Fruit fly (Drosophila melanogaster) whole organism, embryonic: ENCODE measurements around the gene CG14395.

ENCODE experiments used
- Asciz ChIP-seq: fragments of 200-800 bp; sonication (Bioruptor generic); optimal IDR thresholded peaks from 2 replicates; lab custom pipeline; 2017; ENCODE audit warnings: missing biosample characterization, mild to moderate bottlenecking, missing genetic modification characterization, missing genetic modification reagents
- Atf-2 ChIP-seq: fragments of 200-800 bp; sonication (Bioruptor generic); optimal IDR thresholded peaks from 2 replicates; lab custom pipeline; 2016; ENCODE audit warnings: missing biosample characterization, missing genetic modification characterization
- BEAF-32 ChIP-seq: fragments of 200-800 bp; sonication (Bioruptor generic); optimal IDR thresholded peaks from 3 replicates; lab custom pipeline; 2017; ENCODE audit warnings: missing biosample characterization, missing genetic modification characterization, mild to moderate bottlenecking, moderate library complexity, missing genetic modification reagents
- Bgb ChIP-seq: fragments of 200-800 bp; sonication (Bioruptor generic); IDR thresholded peaks from 2 replicates; pipeline ENCODE4 v1.3.6; 2022; ENCODE audit warnings: missing biosample characterization, missing genetic modification characterization; ENCODE audit not compliant: partially characterized antibody
- CG10147 ChIP-seq: fragments of 200-800 bp; sonication (Bioruptor generic); optimal IDR thresholded peaks from 2 replicates; lab custom pipeline; 2019; ENCODE audit warnings: missing biosample characterization, mild to moderate bottlenecking, missing genetic modification characterization, moderate library complexity
- CG10274 ChIP-seq: fragments of 200-800 bp; sonication (Bioruptor generic); optimal IDR thresholded peaks from 3 replicates; lab custom pipeline; 2017; ENCODE audit warnings: missing biosample characterization, mild to moderate bottlenecking, missing genetic modification characterization
- CG11504 ChIP-seq: fragments of 200-800 bp; sonication (Bioruptor generic); optimal IDR thresholded peaks from 3 replicates; lab custom pipeline; 2019; ENCODE audit warnings: missing biosample characterization, mild to moderate bottlenecking, missing genetic modification characterization, moderate library complexity
- CG11723 ChIP-seq: fragments of 200-800 bp; sonication (Bioruptor generic); optimal IDR thresholded peaks from 2 replicates; lab custom pipeline; 2017; ENCODE audit warnings: missing biosample characterization, mild to moderate bottlenecking, missing genetic modification characterization
- CG12219 ChIP-seq: fragments of 200-800 bp; sonication (Bioruptor generic); optimal IDR thresholded peaks from 3 replicates; lab custom pipeline; 2018; ENCODE audit warnings: missing biosample characterization, mild to moderate bottlenecking, missing genetic modification characterization
- CG14860 ChIP-seq: fragments of 200-800 bp; sonication (Bioruptor generic); IDR thresholded peaks from 3 replicates; pipeline ENCODE4 v1.3.6; 2022; ENCODE audit warnings: missing biosample characterization, missing genetic modification characterization; ENCODE audit not compliant: partially characterized antibody
- CG15073 ChIP-seq: fragments of 200-800 bp; sonication (Bioruptor generic); optimal IDR thresholded peaks from 2 replicates; lab custom pipeline; 2016; ENCODE audit warnings: missing biosample characterization, missing genetic modification characterization
- CG1529 ChIP-seq: fragments of 200-800 bp; sonication (Bioruptor generic); optimal IDR thresholded peaks from 3 replicates; lab custom pipeline; 2018; ENCODE audit warnings: missing biosample characterization, missing genetic modification characterization
- CG15514 ChIP-seq: fragments of 200-800 bp; sonication (Bioruptor generic); optimal IDR thresholded peaks from 3 replicates; lab custom pipeline; 2017; ENCODE audit warnings: missing biosample characterization, missing genetic modification characterization, mild to moderate bottlenecking, moderate library complexity, missing genetic modification reagents
- CG17361 ChIP-seq: fragments of 200-800 bp; sonication (Bioruptor generic); IDR thresholded peaks from 3 replicates; pipeline ENCODE4 v1.3.6; 2022; ENCODE audit warnings: missing biosample characterization, missing genetic modification characterization
- CG1832 ChIP-seq: fragments of 200-800 bp; sonication (Bioruptor generic); optimal IDR thresholded peaks from 2 replicates; lab custom pipeline; 2017; ENCODE audit warnings: missing biosample characterization, mild to moderate bottlenecking, missing genetic modification characterization, inconsistent platforms
- CG18764 ChIP-seq: fragments of 200-800 bp; sonication (Bioruptor generic); optimal IDR thresholded peaks from 3 replicates; lab custom pipeline; 2016; ENCODE audit warnings: missing biosample characterization, missing genetic modification characterization
- CG30020 ChIP-seq: fragments of 200-800 bp; optimal IDR thresholded peaks from 2 replicates; lab custom pipeline; 2019; ENCODE audit warnings: missing biosample characterization, mild to moderate bottlenecking, missing genetic modification characterization, moderate library complexity
- CG6654 ChIP-seq: fragments of 200-800 bp; sonication (Bioruptor generic); optimal IDR thresholded peaks from 2 replicates; lab custom pipeline; 2017; ENCODE audit warnings: missing biosample characterization, mild to moderate bottlenecking, missing genetic modification characterization
- CG6683 ChIP-seq: fragments of 200-800 bp; sonication (Bioruptor generic); optimal IDR thresholded peaks from 2 replicates; lab custom pipeline; 2017; ENCODE audit warnings: missing biosample characterization, mild to moderate bottlenecking, missing genetic modification characterization, missing genetic modification reagents
- CG7271 ChIP-seq: fragments of 200-800 bp; sonication (Bioruptor generic); optimal IDR thresholded peaks from 2 replicates; lab custom pipeline; 2018; ENCODE audit warnings: missing biosample characterization, mild to moderate bottlenecking, missing genetic modification characterization, moderate library complexity
- CkIIα-i1 ChIP-seq: fragments of 200-800 bp; sonication (Bioruptor generic); IDR thresholded peaks from 2 replicates; pipeline ENCODE4 v1.3.6; 2022; ENCODE audit warnings: missing biosample characterization, missing genetic modification characterization
- CrebB ChIP-seq: fragments of 200-800 bp; sonication (Bioruptor generic); optimal IDR thresholded peaks from 3 replicates; lab custom pipeline; 2018; ENCODE audit warnings: missing biosample characterization, mild to moderate bottlenecking, missing genetic modification characterization
- Dad ChIP-seq: fragments of 200-800 bp; sonication (Bioruptor generic); optimal IDR thresholded peaks from 3 replicates; lab custom pipeline; 2016; ENCODE audit warnings: missing biosample characterization, missing genetic modification characterization
- E2f1 ChIP-seq: fragments of 200-800 bp; sonication (Bioruptor generic); IDR thresholded peaks from 2 replicates; pipeline ENCODE4 v1.3.6; 2022; ENCODE audit warnings: missing biosample characterization, missing genetic modification characterization
- Ets97D ChIP-seq: fragments of 200-800 bp; sonication (Bioruptor generic); optimal IDR thresholded peaks from 3 replicates; lab custom pipeline; 2016; ENCODE audit warnings: missing biosample characterization, missing genetic modification characterization
- MBD-R2 ChIP-seq: fragments of 200-800 bp; sonication (Bioruptor generic); IDR thresholded peaks from 2 replicates; pipeline ENCODE4 v1.3.6; 2022; ENCODE audit warnings: missing biosample characterization, missing genetic modification characterization
- Nf-YB ChIP-seq: fragments of 200-800 bp; sonication (Bioruptor generic); optimal IDR thresholded peaks from 3 replicates; lab custom pipeline; 2019; ENCODE audit warnings: missing biosample characterization, mild to moderate bottlenecking, missing genetic modification characterization, moderate library complexity
- Six4 ChIP-seq: fragments of 200-800 bp; sonication (Bioruptor generic); optimal IDR thresholded peaks from 2 replicates; lab custom pipeline; 2016; ENCODE audit warnings: missing biosample characterization, missing genetic modification characterization
- Spps ChIP-seq: fragments of 200-800 bp; sonication (Bioruptor generic); optimal IDR thresholded peaks from 2 replicates; lab custom pipeline; 2018; ENCODE audit warnings: missing biosample characterization, mild to moderate bottlenecking, missing genetic modification characterization
- Sry-β ChIP-seq: fragments of 200-800 bp; sonication (Bioruptor generic); optimal IDR thresholded peaks from 2 replicates; lab custom pipeline; 2018; ENCODE audit warnings: missing biosample characterization, mild to moderate bottlenecking, missing genetic modification characterization, moderate library complexity
- Xbp1 ChIP-seq: fragments of 200-800 bp; sonication (Bioruptor generic); optimal IDR thresholded peaks from 3 replicates; lab custom pipeline; 2016; ENCODE audit warnings: missing biosample characterization, mild to moderate bottlenecking, missing genetic modification characterization
- ap ChIP-seq: fragments of 200-800 bp; sonication (Bioruptor generic); IDR thresholded peaks from 2 replicates; pipeline ENCODE4 v1.3.6; 2022; ENCODE audit warnings: missing biosample characterization, missing genetic modification characterization
- ash1 ChIP-seq: fragments of 200-800 bp; sonication (Bioruptor generic); optimal IDR thresholded peaks from 2 replicates; lab custom pipeline; 2018; ENCODE audit warnings: missing biosample characterization, mild to moderate bottlenecking, missing genetic modification characterization
- cad ChIP-seq: fragments of >200 bp; optimal IDR thresholded peaks from 2 replicates; lab custom pipeline; 2017; ENCODE audit warnings: missing biosample characterization, missing genetic modification characterization
- chif ChIP-seq, 2 experiments: fragments of 200-800 bp; sonication (Bioruptor generic); optimal IDR thresholded peaks; 3 replicates each; lab custom pipeline; 2016; ENCODE audit warnings: missing biosample characterization in 2 of 2, missing genetic modification characterization in 2 of 2
- chn ChIP-seq: fragments of 200-800 bp; sonication (Bioruptor generic); optimal IDR thresholded peaks from 2 replicates; lab custom pipeline; 2016; ENCODE audit warnings: missing biosample characterization, missing genetic modification characterization
- ems ChIP-seq: fragments of 200-800 bp; sonication (Bioruptor generic); optimal IDR thresholded peaks from 3 replicates; lab custom pipeline; 2016; ENCODE audit warnings: missing biosample characterization, missing genetic modification characterization
- fu2 ChIP-seq: fragments of 200-800 bp; sonication (Bioruptor generic); optimal IDR thresholded peaks from 2 replicates; lab custom pipeline; 2016; ENCODE audit warnings: missing biosample characterization, missing genetic modification characterization
- gce ChIP-seq: fragments of 200-800 bp; sonication (Bioruptor generic); IDR thresholded peaks from 3 replicates; pipeline ENCODE4 v1.3.6; 2022; ENCODE audit warnings: missing biosample characterization, missing genetic modification characterization
- ken ChIP-seq: fragments of 200-800 bp; sonication (Bioruptor generic); IDR thresholded peaks from 3 replicates; pipeline ENCODE4 v1.3.6; 2022; ENCODE audit warnings: missing biosample characterization, missing genetic modification characterization
- luna ChIP-seq: fragments of 200-800 bp; sonication (Bioruptor generic); optimal IDR thresholded peaks from 2 replicates; lab custom pipeline; 2016; ENCODE audit warnings: missing biosample characterization, missing genetic modification characterization
- nmo ChIP-seq: fragments of 200-800 bp; sonication (Bioruptor generic); optimal IDR thresholded peaks from 2 replicates; lab custom pipeline; 2018; ENCODE audit warnings: missing biosample characterization, mild to moderate bottlenecking, missing genetic modification characterization, moderate library complexity
- nom ChIP-seq: fragments of 200-800 bp; sonication (Bioruptor generic); optimal IDR thresholded peaks from 2 replicates; lab custom pipeline; 2017; ENCODE audit warnings: missing biosample characterization, missing genetic modification characterization, mild to moderate bottlenecking, moderate library complexity, missing genetic modification reagents
- onecut ChIP-seq: fragments of 200-800 bp; sonication (Bioruptor generic); IDR thresholded peaks from 2 replicates; pipeline ENCODE4 v1.3.6; 2022; ENCODE audit warnings: missing biosample characterization, missing genetic modification characterization
- otp ChIP-seq: fragments of 200-800 bp; sonication (Bioruptor generic); IDR thresholded peaks from 3 replicates; pipeline ENCODE4, ENCODE4 v1.3.6; 2022; ENCODE audit warnings: missing biosample characterization, missing genetic modification characterization
- pan ChIP-seq, 4 experiments: fragments of >200 bp in 3 of 4; fragments of 200-800 bp in 1 of 4; sonication (Bioruptor generic) in 1 of 4; optimal IDR thresholded peaks in 3 of 4; IDR thresholded peaks in 1 of 4; 2 replicates each; pipeline versions ENCODE4 v1.3.6 to Lab custom; 2017 to 2022; ENCODE audit warnings: missing biosample characterization in 2 of 4, missing genetic modification characterization in 2 of 4, mixed read lengths in 1 of 4
- sna ChIP-seq: fragments of 200-800 bp; sonication (Bioruptor generic); IDR thresholded peaks from 2 replicates; pipeline ENCODE4 v1.3.6; 2022; ENCODE audit warnings: missing biosample characterization, missing genetic modification characterization; ENCODE audit not compliant: partially characterized antibody
- sob ChIP-seq: fragments of 200-800 bp; sonication (Bioruptor generic); IDR thresholded peaks from 2 replicates; pipeline ENCODE4 v1.3.6; 2022; ENCODE audit warnings: missing biosample characterization, missing genetic modification characterization

CG14395 gene

dm6 chr3R:12653511-12654252, 8.9 kb upstream of the CG14395 start (continued):
- TF ChIP-seq CG30020 (tag; lab: Kevin White, UChicago) (no peak), cad (GFP tag; lab: Kevin White, UChicago) (no peak), ken (GFP tag; lab: Robert Waterston, UW) (peak; percentile 79), Atf-2 (GFP tag; lab: Kevin White, UChicago) (peak; percentile 83), E2f1 (GFP tag; lab: Robert Waterston, UW) (peak; percentile 74), CG1832 (no peak), CrebB (peak; percentile 56), Sry-β (GFP tag; lab: Kevin White, UChicago) (no peak), onecut (GFP tag; lab: Robert Waterston, UW) (peak; percentile 64), Asciz (GFP tag; lab: Kevin White, UChicago) (peak; percentile 84), CG17361 (GFP tag; lab: Robert Waterston, UW) (peak; percentile 92), CG10274 (GFP tag; lab: Kevin White, UChicago) (peak; percentile 56), chif (GFP tag; optimal IDR thresholded peaks at IDR 0.05; lab: Kevin White, UChicago) (peak; percentile 75 to 77), Ets97D (GFP tag; lab: Kevin White, UChicago) (peak; percentile 31), otp (GFP tag; lab: Robert Waterston, UW) (peak; percentile 36; the same call in 1 of the 3 replicates), luna (GFP tag; lab: Kevin White, UChicago) (peak; percentile 47), CG6654 (GFP tag; lab: Kevin White, UChicago) (peak; percentile 60), Nf-YB (GFP tag; lab: Kevin White, UChicago) (peak; percentile 54), CG18764 (GFP tag; lab: Kevin White, UChicago) (peak; percentile 66), nom (GFP tag; lab: Kevin White, UChicago) (no peak), ap (peak; percentile 78), MBD-R2 (GFP tag; lab: Robert Waterston, UW) (peak; percentile 33; the same call in 1 of the 2 replicates), CG15514 (GFP tag; lab: Kevin White, UChicago) (peak; percentile 18), CG10147 (peak; percentile 74), CG1529 (GFP tag; lab: Kevin White, UChicago) (peak; percentile 83), Bgb (GFP tag; lab: Robert Waterston, UW) (no peak), Xbp1 (GFP tag; lab: Kevin White, UChicago) (peak; percentile 81), BEAF-32 (GFP tag; lab: Kevin White, UChicago) (no peak), ems (peak; percentile 73), CG11504 (tag; lab: Kevin White, UChicago) (peak; percentile 88), CG11723 (GFP tag; lab: Kevin White, UChicago) (peak; percentile 85), chn (GFP tag; lab: Kevin White, UChicago) (peak; percentile 79), pan (optimal IDR thresholded peaks at IDR 0.05; lab: Kevin White, UChicago) (no peak), pan (GFP tag; optimal IDR thresholded peaks at IDR 0.05 in 1 of 2, IDR thresholded peaks at IDR 0.05 in 1 of 2) (peak in 1 of 2 experiments; percentile 73), Dad (GFP tag; lab: Kevin White, UChicago) (peak; percentile 80), CG14860 (0 out of 3 replicates have a peak, but pooled peaks have one; percentile 19), fu2 (GFP tag; lab: Kevin White, UChicago) (peak; percentile 75), CG6683 (no peak), sna (GFP tag; lab: Robert Waterston, UW) (0 out of 2 replicates have a peak, but pooled peaks have one; percentile 41), CG15073 (GFP tag; lab: Kevin White, UChicago) (peak; percentile 32), CG12219 (GFP tag; lab: Kevin White, UChicago) (peak; percentile 85), nmo (peak; percentile 92), gce (GFP tag; lab: Robert Waterston, UW) (peak; percentile 58; the same call in 1 of the 3 replicates), Six4 (GFP tag; lab: Kevin White, UChicago) (peak; percentile 31), ash1 (GFP tag; lab: Kevin White, UChicago) (no peak), Spps (tag; lab: Kevin White, UChicago) (no peak), CG7271 (tag; lab: Kevin White, UChicago) (no peak), sob (GFP tag; lab: Robert Waterston, UW) (peak; percentile 66; the same call in 1 of the 2 replicates), CkIIα-i1 (GFP tag; lab: Robert Waterston, UW) (no peak)
